Worm (Caenorhabditis elegans) whole organism, late embryonic: ENCODE results near the gene epic-2.

Experiments
- C08G9.2 ChIP-seq: sonication (generic microtip); optimal IDR thresholded peaks from 2 replicates; lab custom pipeline; 2016; ENCODE audit warnings: mild to moderate bottlenecking, missing genetic modification characterization, moderate library complexity, missing compliant biosample characterization
- ahr-1 ChIP-seq: sonication (generic microtip); optimal IDR thresholded peaks from 2 replicates; lab custom pipeline; 2016; ENCODE audit warnings: missing genetic modification characterization, missing compliant biosample characterization
- ama-1 ChIP-seq: fragments of 150-350 bp; optimal IDR thresholded peaks from 2 replicates; lab custom pipeline; 2014
- ceh-14 ChIP-seq: sonication (generic microtip); optimal IDR thresholded peaks from 2 replicates; lab custom pipeline; 2016; ENCODE audit warnings: missing genotype, missing genetic modification characterization, missing compliant biosample characterization
- ceh-18 ChIP-seq: sonication (generic microtip); optimal IDR thresholded peaks from 2 replicates; lab custom pipeline; 2016; ENCODE audit warnings: missing genetic modification characterization, missing compliant biosample characterization
- ceh-19 ChIP-seq: fragments of 200-800 bp; sonication (Bioruptor generic); optimal IDR thresholded peaks from 2 replicates; lab custom pipeline; 2018; ENCODE audit warnings: mild to moderate bottlenecking, missing genetic modification characterization, missing compliant biosample characterization
- ceh-2 ChIP-seq: sonication (generic microtip); optimal IDR thresholded peaks from 2 replicates; lab custom pipeline; 2016; ENCODE audit warnings: missing genotype, missing genetic modification characterization, missing compliant biosample characterization
- ceh-24 ChIP-seq: sonication (generic microtip); optimal IDR thresholded peaks from 2 replicates; lab custom pipeline; 2016; ENCODE audit warnings: mild to moderate bottlenecking, missing genetic modification characterization, missing compliant biosample characterization
- ceh-30 ChIP-seq: fragments of 150-350 bp; optimal IDR thresholded peaks from 2 replicates; lab custom pipeline; 2014; ENCODE audit warnings: missing biosample characterization, missing genetic modification characterization
- ceh-31 ChIP-seq: sonication (generic microtip); optimal IDR thresholded peaks from 2 replicates; lab custom pipeline; 2016; ENCODE audit warnings: missing genetic modification characterization, missing compliant biosample characterization
- ceh-34 ChIP-seq: sonication (generic microtip); optimal IDR thresholded peaks from 2 replicates; lab custom pipeline; 2016; ENCODE audit warnings: mild to moderate bottlenecking, missing genetic modification characterization, missing compliant biosample characterization
- ceh-45 ChIP-seq: fragments of 200-800 bp; sonication (Bioruptor generic); IDR thresholded peaks from 2 replicates; pipeline ENCODE4 v1.3.6; 2022; ENCODE audit warnings: missing genetic modification reagents, missing genetic modification characterization, missing compliant biosample characterization
- ceh-48 ChIP-seq: sonication (generic microtip); optimal IDR thresholded peaks from 2 replicates; lab custom pipeline; 2016; ENCODE audit warnings: missing genetic modification characterization, inconsistent platforms, missing compliant biosample characterization
- ceh-6 ChIP-seq: fragments of 200-800 bp; sonication (Bioruptor generic); optimal IDR thresholded peaks from 2 replicates; lab custom pipeline; 2018; ENCODE audit warnings: mild to moderate bottlenecking, missing genetic modification characterization, missing compliant biosample characterization
- dve-1 ChIP-seq: sonication (generic microtip); optimal IDR thresholded peaks from 2 replicates; lab custom pipeline; 2017; ENCODE audit warnings: antibody characterized with exemption, mild to moderate bottlenecking, missing genetic modification characterization, missing compliant biosample characterization
- elt-2 ChIP-seq: sonication (generic microtip); optimal IDR thresholded peaks from 2 replicates; lab custom pipeline; 2016; ENCODE audit warnings: missing genetic modification reagents, missing genetic modification characterization, missing compliant biosample characterization
- fax-1 ChIP-seq: sonication (generic microtip); optimal IDR thresholded peaks from 2 replicates; lab custom pipeline; 2016; ENCODE audit warnings: missing genotype, missing genetic modification characterization, missing compliant biosample characterization
- gmeb-2 ChIP-seq: sonication (generic microtip); optimal IDR thresholded peaks from 2 replicates; lab custom pipeline; 2016; ENCODE audit warnings: missing genetic modification characterization, inconsistent platforms, missing compliant biosample characterization
- hlh-30 ChIP-seq: sonication (generic microtip); optimal IDR thresholded peaks from 2 replicates; lab custom pipeline; 2017; ENCODE audit warnings: antibody characterized with exemption, missing genetic modification characterization, missing compliant biosample characterization; ENCODE audit not compliant: insufficient read depth
- lim-6 ChIP-seq: sonication (generic microtip); optimal IDR thresholded peaks from 2 replicates; lab custom pipeline; 2016; ENCODE audit warnings: missing genetic modification characterization, missing compliant biosample characterization
- lin-11 ChIP-seq: fragments of 200-800 bp; sonication (Bioruptor generic); optimal IDR thresholded peaks from 2 replicates; lab custom pipeline; 2018; ENCODE audit warnings: mild to moderate bottlenecking, missing genetic modification characterization, missing compliant biosample characterization
- madf-2 ChIP-seq: sonication (generic microtip); optimal IDR thresholded peaks from 2 replicates; lab custom pipeline; 2017; ENCODE audit warnings: missing genetic modification characterization, missing compliant biosample characterization
- mec-3 ChIP-seq: sonication (generic microtip); optimal IDR thresholded peaks from 2 replicates; lab custom pipeline; 2016; ENCODE audit warnings: borderline replicate concordance, missing genetic modification characterization, missing compliant biosample characterization
- nfya-1 ChIP-seq: sonication (generic microtip); optimal IDR thresholded peaks from 2 replicates; lab custom pipeline; 2017; ENCODE audit warnings: missing genetic modification characterization, mild to moderate bottlenecking, missing compliant biosample characterization, antibody characterized with exemption, moderate library complexity
- nhr-11 ChIP-seq: fragments of 150-350 bp; optimal IDR thresholded peaks from 2 replicates; lab custom pipeline; 2014; ENCODE audit warnings: missing biosample characterization, missing genetic modification characterization
- pag-3 ChIP-seq: sonication (generic microtip); optimal IDR thresholded peaks from 2 replicates; lab custom pipeline; 2016; ENCODE audit warnings: missing compliant biosample characterization, missing genetic modification characterization, borderline replicate concordance
- pat-9 ChIP-seq: fragments of 200-800 bp; sonication (Bioruptor generic); optimal IDR thresholded peaks from 2 replicates; lab custom pipeline; 2018; ENCODE audit warnings: mild to moderate bottlenecking, missing genetic modification characterization, moderate library complexity, missing compliant biosample characterization
- pqm-1 ChIP-seq: sonication (generic microtip); optimal IDR thresholded peaks from 2 replicates; lab custom pipeline; 2016; ENCODE audit warnings: missing genetic modification characterization, missing compliant biosample characterization
- pros-1 ChIP-seq: fragments of 150-350 bp; optimal IDR thresholded peaks from 2 replicates; lab custom pipeline; 2014; ENCODE audit warnings: missing biosample characterization, missing genetic modification reagents, missing genetic modification characterization
- rnt-1 ChIP-seq: sonication (generic microtip); optimal IDR thresholded peaks from 2 replicates; lab custom pipeline; 2016; ENCODE audit warnings: missing genetic modification characterization, missing compliant biosample characterization
- sox-2 ChIP-seq: fragments of 200-800 bp; sonication (Bioruptor generic); IDR thresholded peaks from 2 replicates; pipeline ENCODE4 v1.3.6; 2022; ENCODE audit warnings: missing genetic modification reagents, missing genetic modification characterization, missing compliant biosample characterization
- unc-42 ChIP-seq: sonication (generic microtip); optimal IDR thresholded peaks from 2 replicates; lab custom pipeline; 2016; ENCODE audit warnings: missing genotype, missing genetic modification characterization, missing compliant biosample characterization
- unc-55 ChIP-seq: sonication (generic microtip); optimal IDR thresholded peaks from 2 replicates; lab custom pipeline; 2017; ENCODE audit warnings: missing biosample characterization, missing genetic modification reagents, missing genetic modification characterization
- unc-86 ChIP-seq: sonication (generic microtip); optimal IDR thresholded peaks from 2 replicates; lab custom pipeline; 2016; ENCODE audit warnings: missing genetic modification characterization, missing compliant biosample characterization
- ztf-16 ChIP-seq: sonication (generic microtip); optimal IDR thresholded peaks from 2 replicates; lab custom pipeline; 2017; ENCODE audit warnings: missing genetic modification characterization, missing compliant biosample characterization

epic-2 gene

ce11 chrIV:1751243-1751642, 30.7 kb downstream of the epic-2 start:
- TF ChIP-seq pag-3 (tag; lab: Kevin White, UChicago) = no peak
- no peak for TF ChIP-seq pros-1 (tag; lab: Kevin White, UChicago)
- TF ChIP-seq ceh-48 (tag; lab: Kevin White, UChicago) = peak; percentile 61
- TF ChIP-seq nhr-11 = no peak

ce11 chrIV:1752480-1752879, 31.9 kb downstream of the epic-2 start:
- no peak for TF ChIP-seq pat-9 (tag; lab: Kevin White, UChicago)

ce11 chrIV:1753481-1753880, 32.9 kb downstream of the epic-2 start, which contains the start of gene Y41D4A.3:
TSS of gene Y41D4A.3 (plus strand) at chrIV:1753781.
- TF ChIP-seq lim-6 = no peak
- TF ChIP-seq elt-2 (tag; lab: Kevin White, UChicago) = no peak
- no peak for TF ChIP-seq ceh-24 (tag; lab: Kevin White, UChicago)
- no peak for TF ChIP-seq ceh-14 (tag; lab: Kevin White, UChicago)
- no peak for TF ChIP-seq nfya-1
- TF ChIP-seq ceh-2 (tag; lab: Kevin White, UChicago) = no peak

- peak; percentile 4 for TF ChIP-seq unc-55
- no peak for TF ChIP-seq gmeb-2 (tag; lab: Kevin White, UChicago)
- TF ChIP-seq ceh-18 (tag; lab: Kevin White, UChicago) = peak; percentile 30
- no peak for TF ChIP-seq ceh-24 (tag; lab: Kevin White, UChicago)
- no peak for TF ChIP-seq ama-1 (lab: Kevin White, UChicago)
- no peak for TF ChIP-seq pros-1 (tag; lab: Kevin White, UChicago)
These were observed 38.0 kb downstream of the epic-2 start for ce11 chrIV:1758595-1758994.

- TF ChIP-seq ceh-18 (tag; lab: Kevin White, UChicago) (peak; percentile 40), ceh-34 (tag; lab: Kevin White, UChicago) (no peak), ceh-6 (GFP tag; lab: Kevin White, UChicago) (no peak), ceh-2 (tag; lab: Kevin White, UChicago) (no peak), pqm-1 (tag; lab: Kevin White, UChicago) (no peak), rnt-1 (tag; lab: Kevin White, UChicago) (peak; percentile 24), hlh-30 (tag; lab: Kevin White, UChicago) (peak; percentile 24), mec-3 (tag; lab: Kevin White, UChicago) (no peak)
These were observed 41.0 kb downstream of the epic-2 start, which contains the start of gene Y41D4A.7 for ce11 chrIV:1761553-1761952. TSS of gene Y41D4A.7 (minus strand) at chrIV:1761570.

- no peak for TF ChIP-seq madf-2 (tag; lab: Kevin White, UChicago)
- no peak for TF ChIP-seq pag-3 (tag; lab: Kevin White, UChicago)
- TF ChIP-seq fax-1 (tag; lab: Kevin White, UChicago) = no peak
- TF ChIP-seq ceh-45 = no peak
- no peak for TF ChIP-seq nhr-11
- TF ChIP-seq sox-2 (GFP tag; lab: Robert Waterston, UW) = no peak
- no peak for TF ChIP-seq ceh-19 (GFP tag; lab: Kevin White, UChicago)
- TF ChIP-seq ahr-1 (tag; lab: Kevin White, UChicago) = no peak
- no peak for TF ChIP-seq unc-86 (tag; lab: Kevin White, UChicago)
- TF ChIP-seq ceh-31 (tag; lab: Kevin White, UChicago) = no peak
These were observed 42.9 kb downstream of the epic-2 start for ce11 chrIV:1763452-1763851.

ce11 chrIV:1765954-1766353, 45.4 kb downstream of the epic-2 start:
- TF ChIP-seq ceh-31 (tag; lab: Kevin White, UChicago) = peak; percentile 51
- TF ChIP-seq C08G9.2 (tag; lab: Kevin White, UChicago) = no peak
- TF ChIP-seq unc-42 (tag; lab: Kevin White, UChicago) = peak; percentile 100
- TF ChIP-seq lin-11 = no peak
- no peak for TF ChIP-seq ceh-30
- TF ChIP-seq ztf-16 (tag; lab: Kevin White, UChicago) = no peak
- TF ChIP-seq fax-1 (tag; lab: Kevin White, UChicago) = no peak
- no peak for TF ChIP-seq hlh-30 (tag; lab: Kevin White, UChicago)
- TF ChIP-seq madf-2 (tag; lab: Kevin White, UChicago) = no peak
- TF ChIP-seq dve-1 (tag; lab: Kevin White, UChicago) = no peak
